Worm (Caenorhabditis elegans) whole organism, L4 larva: Measurements from ENCODE around the gene tre-3.

ENCODE experiments used
- D1046.2 ChIP-seq: fragments of 200-800 bp; sonication (Bioruptor generic); IDR thresholded peaks from 2 replicates; pipeline ENCODE4 v1.3.6; 2022; ENCODE audit warnings: missing genetic modification characterization, missing compliant biosample characterization
- attf-4 ChIP-seq: sonication (generic microtip); optimal IDR thresholded peaks from 3 replicates; lab custom pipeline; 2017; ENCODE audit warnings: missing biosample characterization, missing genetic modification characterization
- ceh-44 ChIP-seq: fragments of 200-800 bp; sonication (Bioruptor generic); IDR thresholded peaks from 2 replicates; pipeline ENCODE4 v1.3.6; 2022; ENCODE audit warnings: missing genetic modification reagents, missing genetic modification characterization, missing compliant biosample characterization
- daf-19 ChIP-seq: fragments of 200-800 bp; sonication (Bioruptor generic); conservative IDR thresholded peaks from 2 replicates; pipeline ENCODE4 v1.3.6; 2022; ENCODE audit warnings: missing genetic modification characterization, missing compliant biosample characterization
- jun-1 ChIP-seq: fragments of 150-350 bp; optimal IDR thresholded peaks from 2 replicates; lab custom pipeline; 2014; ENCODE audit warnings: missing biosample characterization, missing genetic modification reagents, missing genetic modification characterization
- lin-13 ChIP-seq: fragments of 150-350 bp; optimal IDR thresholded peaks from 2 replicates; lab custom pipeline; 2014; ENCODE audit warnings: missing biosample characterization, missing genetic modification reagents, missing genetic modification characterization
- nhr-237 ChIP-seq: sonication (generic microtip); optimal IDR thresholded peaks from 2 replicates; lab custom pipeline; 2017; ENCODE audit warnings: missing biosample characterization, missing genetic modification characterization
- nhr-76 ChIP-seq: fragments of 150-350 bp; optimal IDR thresholded peaks from 2 replicates; lab custom pipeline; 2014; ENCODE audit warnings: missing biosample characterization, missing genetic modification characterization
- snpc-4 ChIP-seq: fragments of 150-350 bp; optimal IDR thresholded peaks from 2 replicates; lab custom pipeline; 2014; ENCODE audit warnings: missing biosample characterization, missing genetic modification characterization
- zag-1 ChIP-seq: fragments of 150-350 bp; optimal IDR thresholded peaks from 2 replicates; lab custom pipeline; 2014; ENCODE audit warnings: missing biosample characterization, missing genetic modification characterization
- ztf-11 ChIP-seq: fragments of 150-350 bp; optimal IDR thresholded peaks from 2 replicates; lab custom pipeline; 2014; ENCODE audit warnings: missing biosample characterization, missing genetic modification characterization

- TF ChIP-seq D1046.2 (GFP tag; lab: Robert Waterston, UW) (no peak), ztf-11 (tag; lab: Kevin White, UChicago) (no peak), daf-19 (GFP tag; lab: Robert Waterston, UW) (no peak), zag-1 (no peak), ceh-44 (GFP tag; lab: Robert Waterston, UW) (no peak), jun-1 (tag; lab: Kevin White, UChicago) (no peak), lin-13 (GFP tag; lab: Kevin White, UChicago) (no peak), nhr-76 (no peak), attf-4 (tag; lab: Kevin White, UChicago) (no peak), nhr-237 (no peak), snpc-4 (tag; lab: Kevin White, UChicago) (no peak)
These were observed at the start of gene tre-3 for ce11 chrV:11715797-11716196.
